Worm (Caenorhabditis elegans) whole organism, mixed stage, embryonic: Measurements from ENCODE around the gene vmo-1.
A peak's percentile ranks its signal among the peaks of the same experiment; 100 is the strongest.

Experiments
- blmp-1 ChIP-seq: fragments of 150-350 bp; optimal IDR thresholded peaks from 2 replicates; lab custom pipeline; 2014; ENCODE audit warnings: missing biosample characterization, missing genetic modification characterization
- ceh-39 ChIP-seq: fragments of 150-350 bp; optimal IDR thresholded peaks from 2 replicates; lab custom pipeline; 2014; ENCODE audit warnings: missing biosample characterization, missing genetic modification characterization
- ces-1 ChIP-seq: fragments of 150-350 bp; optimal IDR thresholded peaks from 2 replicates; lab custom pipeline; 2014; ENCODE audit warnings: missing biosample characterization, missing genetic modification reagents, missing genetic modification characterization
- elt-1 ChIP-seq: sonication (generic microtip); optimal IDR thresholded peaks from 2 replicates; lab custom pipeline; 2017; ENCODE audit warnings: missing genetic modification characterization, mild to moderate bottlenecking, missing compliant biosample characterization, antibody characterized with exemption, moderate library complexity, borderline replicate concordance; ENCODE audit not compliant: insufficient read depth
- lsy-2 ChIP-seq: fragments of 150-350 bp; optimal IDR thresholded peaks from 2 replicates; lab custom pipeline; 2014; ENCODE audit warnings: missing biosample characterization, missing genetic modification characterization
- nhr-237 ChIP-seq: fragments of 150-350 bp; optimal IDR thresholded peaks from 2 replicates; lab custom pipeline; 2014; ENCODE audit warnings: missing biosample characterization, missing genetic modification characterization
- pha-4 ChIP-seq: fragments of 150-350 bp; optimal IDR thresholded peaks from 2 replicates; lab custom pipeline; 2018; ENCODE audit warnings: missing biosample characterization, missing genetic modification reagents, missing genetic modification characterization
- sptf-1 ChIP-seq: sonication (generic microtip); optimal IDR thresholded peaks from 2 replicates; lab custom pipeline; 2017; ENCODE audit warnings: mild to moderate bottlenecking, missing genetic modification characterization, moderate library complexity, missing compliant biosample characterization
- zip-8 ChIP-seq: fragments of 150-350 bp; optimal IDR thresholded peaks from 2 replicates; lab custom pipeline; 2014; ENCODE audit warnings: missing biosample characterization, missing genetic modification characterization
- ztf-11 ChIP-seq: fragments of 150-350 bp; optimal IDR thresholded peaks from 2 replicates; lab custom pipeline; 2014; ENCODE audit warnings: missing biosample characterization, missing genetic modification characterization

- TF ChIP-seq ztf-11, result no peak
- peak; percentile 77 for TF ChIP-seq ces-1 (GFP tag; lab: Kevin White, UChicago)
- TF ChIP-seq sptf-1, result peak; percentile 95
- no peak for TF ChIP-seq blmp-1 (tag; lab: Kevin White, UChicago)
- TF ChIP-seq pha-4 (tag; lab: Kevin White, UChicago), result peak; percentile 23
- TF ChIP-seq nhr-237 (tag; lab: Kevin White, UChicago), result no peak
- TF ChIP-seq ceh-39, result peak; percentile 12
- peak; percentile 57 for TF ChIP-seq lsy-2
- no peak for TF ChIP-seq elt-1 (tag; lab: Kevin White, UChicago)
- no peak for TF ChIP-seq zip-8 (tag; lab: Kevin White, UChicago)
Observed at ce11 chrV:20580511-20581040, 27.7 kb upstream of the vmo-1 start, which contains the start of gene F26F2.7.
